Worm (Caenorhabditis elegans) whole organism, L4/young adult: ENCODE results near the gene clec-227.
"Not testable (repeated sequence)": the region's sequence is repeated elsewhere in the genome, so short reads cannot be mapped to it uniquely, and the experiment has no call there.

ENCODE experiments used
- W03F9.2 ChIP-seq: fragments of 150-350 bp; optimal IDR thresholded peaks from 2 replicates; lab custom pipeline; 2014; ENCODE audit warnings: missing biosample characterization, missing genetic modification characterization
- dao-5 ChIP-seq: sonication (generic microtip); optimal IDR thresholded peaks from 2 replicates; lab custom pipeline; 2016; ENCODE audit warnings: missing genotype, missing genetic modification characterization, moderate library complexity, missing compliant biosample characterization
- him-1 ChIP-seq: sonication (generic microtip); optimal IDR thresholded peaks from 2 replicates; lab custom pipeline; 2016; ENCODE audit warnings: missing genotype, missing genetic modification reagents, missing genetic modification characterization, missing compliant biosample characterization

The clec-227 gene

DNA sequence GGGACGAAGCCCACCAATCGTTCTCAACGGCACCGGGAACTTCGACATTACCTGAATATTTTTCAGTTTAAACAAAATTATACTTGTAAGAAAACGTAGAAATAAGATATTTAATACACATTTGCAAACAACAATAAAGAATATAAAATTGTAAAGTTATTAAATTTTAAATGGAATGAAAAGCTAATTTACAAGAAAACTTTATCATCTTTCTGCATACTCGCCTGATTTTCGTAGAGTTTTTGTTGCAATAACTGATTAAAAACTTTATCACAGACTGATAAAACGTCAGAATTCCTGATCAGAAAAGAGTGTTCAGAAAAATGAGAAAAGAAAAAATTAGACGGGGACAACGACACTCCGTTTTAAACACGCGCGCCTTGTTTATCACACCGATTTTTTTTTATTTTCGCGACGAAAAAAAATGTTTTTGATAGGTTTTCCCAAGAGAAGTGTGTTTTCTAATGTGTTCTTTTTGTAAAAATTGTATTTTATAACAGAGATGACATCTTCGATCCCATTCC is 25.0 kb upstream of the clec-227 start, which contains the start of the genes dlat-1 and fntb-1:
TSS of gene dlat-1 (minus strand) at position 51 of the 524 bp plus-strand sequence.
TSS of gene fntb-1 (plus strand) at position 412 of the 524 bp plus-strand sequence.
- TF ChIP-seq him-1 (tag; lab: Kevin White, UChicago) (no peak), dao-5 (no peak), W03F9.2 (tag; lab: Kevin White, UChicago) (no peak)

DNA sequence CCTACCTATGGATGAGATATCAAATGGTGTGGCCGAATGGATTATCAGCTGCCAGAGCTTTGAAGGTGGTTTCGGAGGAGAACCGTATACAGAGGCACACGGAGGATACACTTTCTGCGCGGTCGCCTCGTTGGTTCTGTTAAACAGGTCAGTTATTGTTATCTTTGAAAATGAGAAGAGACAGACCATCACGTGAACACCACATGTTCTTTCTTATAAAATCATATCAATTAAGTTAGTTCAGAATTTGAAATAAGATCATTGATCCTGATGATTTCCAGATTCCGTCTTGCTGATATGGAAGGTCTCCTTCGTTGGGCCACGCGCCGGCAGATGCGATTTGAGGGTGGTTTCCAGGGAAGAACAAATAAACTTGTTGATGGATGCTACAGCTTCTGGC is 23.7 kb upstream of the clec-227 start:
- TF ChIP-seq W03F9.2 (tag; lab: Kevin White, UChicago) = no peak
- no peak for TF ChIP-seq dao-5
- TF ChIP-seq him-1 (tag; lab: Kevin White, UChicago) = no peak

DNA sequence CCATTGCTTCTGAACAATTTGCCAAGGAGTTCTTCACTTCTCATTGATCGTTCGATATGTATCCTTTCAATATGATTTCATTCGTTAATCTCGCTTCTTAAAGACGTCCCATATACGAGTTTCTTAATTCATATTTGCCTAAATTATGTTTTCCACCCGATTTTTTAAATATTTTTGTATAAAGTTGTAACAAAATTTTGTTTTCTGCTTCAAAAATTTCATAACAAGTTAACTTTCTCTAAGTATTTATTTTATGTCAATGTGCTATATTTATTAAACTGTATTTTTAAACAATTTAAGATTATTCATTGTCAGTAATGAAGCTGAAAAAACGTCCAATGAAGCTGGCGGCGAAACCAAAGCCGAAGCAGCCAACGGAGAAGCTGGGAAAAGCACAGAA is 22.9 kb upstream of the clec-227 start, which contains the start of gene F23B12.7:
TSS of gene F23B12.7 (plus strand) at position 301 of the 400 bp plus-strand sequence.
- TF ChIP-seq dao-5 (no peak), W03F9.2 (tag; lab: Kevin White, UChicago) (no peak), him-1 (tag; lab: Kevin White, UChicago) (no peak)

DNA sequence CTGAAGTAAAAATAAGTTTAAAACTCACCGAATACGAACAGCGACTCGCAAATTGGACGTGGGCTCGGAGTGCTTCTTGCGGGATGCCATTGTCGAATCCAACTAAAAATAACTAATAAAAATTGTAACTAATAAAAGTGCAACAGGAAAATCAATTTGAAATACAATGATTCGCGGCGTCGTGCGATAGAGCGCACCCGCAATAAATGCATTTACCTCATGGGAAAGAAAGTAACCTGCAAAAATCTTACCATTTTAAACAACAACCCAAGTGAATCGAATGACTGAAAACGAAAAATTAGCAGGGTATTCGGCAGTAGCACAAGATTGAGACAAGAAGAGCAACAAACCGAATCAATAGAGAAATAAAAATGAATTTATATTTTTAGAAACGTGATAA is 15.7 kb upstream of the clec-227 start, which contains the start of gene bmk-1:
TSS of gene bmk-1 (minus strand) at position 359 of the 400 bp plus-strand sequence.
- TF ChIP-seq W03F9.2 (tag; lab: Kevin White, UChicago) (no peak), him-1 (tag; lab: Kevin White, UChicago) (no peak), dao-5 (no peak)

DNA sequence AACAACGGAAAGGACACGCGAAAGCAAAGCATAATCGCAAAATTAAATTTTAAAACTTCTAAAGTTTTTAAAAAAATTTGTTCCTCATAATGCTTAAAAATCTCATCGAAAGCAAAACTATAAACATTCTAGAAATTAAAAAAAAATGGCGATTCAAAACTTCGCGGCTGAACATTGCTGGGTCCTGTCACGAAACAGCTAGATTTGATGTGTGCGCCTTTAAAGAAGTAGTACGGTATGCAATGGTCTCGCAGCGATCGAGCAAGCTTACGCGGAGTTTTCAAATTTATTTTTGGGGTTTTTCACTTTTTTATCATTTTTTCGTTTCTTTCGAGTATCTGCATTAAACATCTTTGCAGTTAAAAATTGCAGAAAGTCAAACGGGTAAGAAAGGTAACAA is 15.3 kb upstream of the clec-227 start, which contains the start of gene coh-3:
TSS of gene coh-3 (plus strand) at position 353 of the 400 bp plus-strand sequence.
- no peak for TF ChIP-seq him-1 (tag; lab: Kevin White, UChicago)
- TF ChIP-seq W03F9.2 (tag; lab: Kevin White, UChicago) = peak; percentile 48

DNA sequence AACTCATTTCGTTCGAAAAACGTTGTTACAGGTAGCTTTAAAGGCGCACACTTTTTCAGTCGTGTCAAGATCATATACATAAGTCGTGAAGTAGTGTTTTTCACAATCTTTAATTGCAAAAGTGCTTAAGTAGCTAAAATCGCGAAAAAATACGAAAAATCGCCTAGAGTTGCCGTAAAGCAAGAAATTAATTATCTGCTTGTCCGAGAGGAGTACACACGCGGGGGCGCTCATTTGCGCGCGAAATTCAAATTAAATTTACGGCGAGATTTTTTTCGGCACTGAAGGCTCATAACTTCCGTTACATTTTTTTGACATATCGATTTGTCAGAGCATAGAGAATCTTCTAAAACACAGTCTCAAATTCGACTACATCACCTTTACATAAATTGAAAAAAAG is 12.2 kb upstream of the clec-227 start:
- no peak for TF ChIP-seq dao-5
- TF ChIP-seq him-1 (tag; lab: Kevin White, UChicago) = no peak
- TF ChIP-seq W03F9.2 (tag; lab: Kevin White, UChicago) = no peak

DNA sequence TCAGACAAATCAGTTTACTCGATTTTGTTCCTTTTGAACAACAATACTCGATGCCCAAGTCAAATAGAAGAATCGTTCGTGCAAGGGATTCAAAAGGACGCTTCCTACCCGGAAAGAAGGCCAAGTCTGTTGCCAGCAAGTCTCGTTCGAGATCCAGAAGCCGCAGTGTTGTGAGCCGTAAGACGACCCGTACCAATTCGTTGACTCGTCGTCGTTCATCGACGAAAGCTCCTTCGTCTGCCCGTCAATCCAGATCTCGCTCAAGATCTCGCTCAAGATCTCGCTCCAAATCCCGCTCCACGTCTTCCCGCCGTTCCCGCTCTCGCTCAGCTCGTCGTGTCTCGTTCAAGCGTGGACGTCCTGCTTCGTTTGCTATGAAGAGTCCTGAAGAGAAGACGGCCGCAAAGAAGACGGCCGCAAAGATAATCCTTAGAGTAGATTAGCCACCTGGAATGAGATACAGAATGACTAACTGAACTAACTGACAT is 11.7 kb upstream of the clec-227 start, which contains the start of gene F08H9.2:
TSS of gene F08H9.2 (plus strand) at position 51 of the 488 bp plus-strand sequence.
- TF ChIP-seq dao-5 (no peak), W03F9.2 (tag; lab: Kevin White, UChicago) (no peak), him-1 (tag; lab: Kevin White, UChicago) (no peak)

DNA sequence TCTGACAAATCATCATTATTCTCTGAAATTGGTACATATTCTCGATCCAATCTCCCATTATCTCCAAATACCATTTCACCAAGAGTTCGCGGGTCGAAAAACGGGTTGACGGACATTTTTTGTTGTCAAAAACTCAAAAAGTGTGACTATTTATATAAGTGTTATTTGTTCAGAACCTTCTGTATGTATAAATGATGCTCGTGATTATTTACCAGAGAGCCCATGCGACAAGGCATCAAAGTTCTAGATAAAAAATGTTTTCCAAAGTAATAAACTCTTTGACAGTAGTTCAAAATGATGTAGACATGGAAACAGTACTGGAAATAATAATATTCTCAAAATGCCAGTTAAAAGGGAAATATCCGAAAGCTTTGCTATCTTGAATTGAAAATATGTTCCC is 9.7 kb upstream of the clec-227 start:
- TF ChIP-seq W03F9.2 (tag; lab: Kevin White, UChicago) (no peak), him-1 (tag; lab: Kevin White, UChicago) (no peak), dao-5 (no peak)

DNA sequence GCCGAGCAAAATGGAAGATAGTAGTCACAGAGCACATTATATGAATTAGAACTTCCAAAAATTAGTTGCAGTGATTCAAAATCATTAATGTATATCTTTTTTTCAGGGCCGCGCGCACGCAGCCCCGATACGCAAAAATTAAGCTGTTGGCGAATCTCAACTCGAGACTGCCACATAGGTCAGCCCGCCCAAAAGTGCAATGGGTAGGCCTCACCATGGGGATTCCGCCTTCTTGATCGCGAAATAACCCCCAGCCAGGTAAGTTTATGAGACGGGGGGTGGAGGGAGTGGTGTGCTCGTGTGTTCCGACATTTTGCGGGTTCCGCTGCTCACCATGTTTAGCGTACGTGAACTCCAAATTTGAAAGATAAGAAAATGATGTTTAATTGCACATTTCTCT is 9.2 kb upstream of the clec-227 start, which contains the start of gene F08H9.3:
TSS of gene F08H9.3 (minus strand) at position 252 of the 400 bp plus-strand sequence.
- not testable (repeated sequence) for TF ChIP-seq W03F9.2 (tag; lab: Kevin White, UChicago); him-1 (tag; lab: Kevin White, UChicago); dao-5

DNA sequence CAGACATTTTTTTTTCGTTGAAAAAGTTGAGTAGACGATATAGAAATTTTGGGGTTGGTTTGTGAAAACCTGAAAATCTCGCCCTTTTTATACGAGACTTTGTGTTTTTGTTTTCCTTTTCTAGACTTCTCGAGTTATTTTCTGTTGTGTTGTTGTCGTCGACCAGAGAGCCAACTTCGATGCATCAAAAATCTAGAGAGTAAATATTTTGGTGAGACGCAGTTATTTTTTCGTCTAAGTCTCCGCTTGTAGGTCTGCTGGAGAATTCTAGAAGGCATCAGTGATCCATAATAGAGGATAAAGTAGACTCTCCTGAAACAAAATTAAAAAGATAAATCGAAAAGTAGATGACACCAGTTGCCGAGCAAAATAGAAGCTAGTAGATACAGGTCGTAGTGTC is 8.0 kb upstream of the clec-227 start, which contains the start of gene F08H9.4:
TSS of gene F08H9.4 (minus strand) at position 61 of the 400 bp plus-strand sequence.
- TF ChIP-seq W03F9.2 (tag; lab: Kevin White, UChicago) (no peak), him-1 (tag; lab: Kevin White, UChicago) (no peak), dao-5 (no peak)

DNA sequence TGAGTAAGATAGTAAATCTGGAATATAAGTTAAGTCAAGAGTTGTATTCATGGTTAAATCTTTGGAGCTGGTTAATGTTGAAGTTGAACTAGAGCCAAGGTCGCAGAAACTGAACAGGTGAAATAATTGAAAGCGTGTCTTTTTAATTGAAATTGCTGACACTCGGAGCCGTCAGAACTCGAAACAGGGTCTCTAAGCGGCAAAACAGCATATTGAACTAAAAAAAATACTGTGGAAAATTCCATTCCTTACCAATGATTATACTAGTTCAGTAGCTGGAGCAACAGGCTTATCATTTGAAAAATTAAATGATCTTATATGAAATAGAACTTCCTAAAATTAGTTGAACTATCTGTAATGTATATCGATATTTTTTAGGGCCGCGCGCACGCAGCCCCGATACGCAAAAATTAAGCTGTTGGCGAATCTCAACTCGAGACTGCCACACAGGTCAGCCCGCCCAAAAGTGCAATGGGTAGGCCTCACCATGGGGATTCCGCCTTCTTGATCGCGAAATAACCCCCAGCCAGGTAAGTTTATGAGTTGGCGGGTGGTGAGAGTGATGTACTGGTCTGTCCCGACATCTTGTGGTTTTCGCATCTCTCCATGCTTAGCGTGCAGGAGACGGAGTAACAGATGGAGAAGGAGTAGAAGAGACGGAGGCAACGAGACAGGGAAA is 4.0 kb upstream of the clec-227 start, which contains the start of gene srz-97:
TSS of gene srz-97 (minus strand) at position 51 of the 679 bp plus-strand sequence.
- TF ChIP-seq W03F9.2 (tag; lab: Kevin White, UChicago) = no peak
- TF ChIP-seq dao-5 = no peak
- TF ChIP-seq him-1 (tag; lab: Kevin White, UChicago) = no peak

DNA sequence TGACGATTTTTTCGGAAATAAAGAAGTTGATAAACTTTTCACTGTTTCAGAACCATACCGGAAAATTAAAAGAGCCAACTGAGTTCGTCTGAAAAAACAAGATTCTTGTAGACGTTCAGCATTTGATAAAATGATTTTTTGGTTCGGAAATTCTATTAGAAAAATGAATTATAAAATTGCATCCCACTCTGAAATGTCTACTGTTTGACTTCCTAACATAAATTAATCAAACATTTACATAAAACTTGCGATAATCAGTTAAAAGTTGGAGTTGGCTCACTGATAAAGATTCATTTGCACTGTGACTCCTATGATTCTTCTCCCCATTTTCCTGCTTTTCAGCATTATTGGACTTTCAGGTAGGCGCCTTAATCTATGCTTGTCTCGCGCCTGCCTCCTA is 3.4 kb upstream of the clec-227 start, which contains the start of gene clec-57:
TSS of gene clec-57 (plus strand) at position 301 of the 400 bp plus-strand sequence.
- TF ChIP-seq dao-5 (no peak), W03F9.2 (tag; lab: Kevin White, UChicago) (no peak), him-1 (tag; lab: Kevin White, UChicago) (no peak)

DNA sequence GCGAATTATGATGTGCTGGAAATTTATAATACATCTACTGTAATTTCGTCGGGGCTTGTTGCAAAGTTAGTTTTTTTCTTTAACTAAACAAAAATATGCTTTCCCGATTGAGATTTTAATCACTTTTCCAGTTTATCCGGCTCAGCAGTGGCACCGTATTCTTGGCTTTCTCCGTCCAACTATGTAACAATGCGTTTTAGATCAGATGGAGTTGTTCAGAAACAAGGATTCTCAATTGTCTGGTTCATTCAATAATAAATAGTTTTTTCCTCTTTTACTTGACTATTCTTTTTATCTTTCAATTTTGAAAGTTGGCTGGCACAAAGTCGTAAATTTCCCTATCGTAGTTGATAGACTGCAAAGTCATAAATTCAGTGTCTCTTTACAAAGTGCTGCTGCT is 1.8 kb downstream of the clec-227 start, which contains the start of gene clec-56:
TSS of gene clec-56 (plus strand) at position 301 of the 400 bp plus-strand sequence.
- TF ChIP-seq W03F9.2 (tag; lab: Kevin White, UChicago) = no peak
- no peak for TF ChIP-seq dao-5
- no peak for TF ChIP-seq him-1 (tag; lab: Kevin White, UChicago)
